Fruit fly (Drosophila melanogaster): ENCODE results near the gene CG40160.
"Not testable (repeated sequence)": the region's sequence is repeated elsewhere in the genome, so short reads cannot be mapped to it uniquely, and the experiment has no call there.

Gene CG40160

dm6 chr3L:26215515-26215914, at the start of gene CG40160:
Gene CG40160 (plus strand): TSS chr3L:26215815.
- not testable (repeated sequence) for TF ChIP-seq Abd-B (GFP tag; optimal IDR thresholded peaks at IDR 0.05); CrebA (GFP tag; optimal IDR thresholded peaks at IDR 0.05; ENCODE audit: borderline replicate concordance); lola (GFP tag; optimal IDR thresholded peaks at IDR 0.05)

dm6 chr3L:26224016-26224415, 8.4 kb downstream of the CG40160 start:
- no peak for TF ChIP-seq ey (GFP tag; optimal IDR thresholded peaks at IDR 0.05)

Measured in whole organism, wandering third instar larva.